Fruit fly (Drosophila melanogaster) whole organism, wandering third instar larva: Measurements from ENCODE around the gene CheB38b.
A peak's percentile ranks its signal among the peaks of the same experiment; 100 is the strongest.

Experiments
- CG32264 ChIP-seq: fragments of 200-800 bp; sonication (Bioruptor generic); optimal IDR thresholded peaks from 2 replicates; lab custom pipeline; 2016; ENCODE audit warnings: missing biosample characterization, missing genetic modification characterization
- CG9705 ChIP-seq: fragments of 200-800 bp; sonication (Bioruptor generic); optimal IDR thresholded peaks from 2 replicates; lab custom pipeline; 2018; ENCODE audit warnings: missing biosample characterization, mild to moderate bottlenecking, missing genetic modification characterization
- CrebA ChIP-seq: fragments of 200-800 bp; sonication (Bioruptor generic); optimal IDR thresholded peaks from 2 replicates; lab custom pipeline; 2016; ENCODE audit warnings: missing biosample characterization, mild to moderate bottlenecking, missing genetic modification characterization, borderline replicate concordance
- Dfd ChIP-seq: fragments of >200 bp; optimal IDR thresholded peaks from 2 replicates; lab custom pipeline; 2017; ENCODE audit warnings: missing biosample characterization, missing genetic modification characterization
- Dif ChIP-seq: fragments of 200-275, 200-300 bp; sonication (Bioruptor generic); optimal IDR thresholded peaks from 2 replicates; lab custom pipeline; 2018; ENCODE audit warnings: missing biosample characterization, missing genetic modification characterization; ENCODE audit not compliant: partially characterized antibody
- HLH106 ChIP-seq: fragments of 200-800 bp; optimal IDR thresholded peaks from 3 replicates; lab custom pipeline; 2019; ENCODE audit warnings: missing biosample characterization, mild to moderate bottlenecking, missing genetic modification characterization, moderate library complexity
- Hnf4 ChIP-seq: fragments of 200-800 bp; sonication (Bioruptor generic); optimal IDR thresholded peaks from 2 replicates; lab custom pipeline; 2016; ENCODE audit warnings: missing biosample characterization, mild to moderate bottlenecking, missing genetic modification characterization
- Hr83 ChIP-seq: fragments of 200-300 bp; sonication (Bioruptor generic); optimal IDR thresholded peaks from 2 replicates; lab custom pipeline; 2016; ENCODE audit warnings: missing biosample characterization, mild to moderate bottlenecking, missing genetic modification characterization, moderate library complexity; ENCODE audit not compliant: poor library complexity, severe bottlenecking
- Mio ChIP-seq: sonication (Bioruptor generic); optimal IDR thresholded peaks from 2 replicates; lab custom pipeline; 2016; ENCODE audit warnings: missing biosample characterization, missing genetic modification characterization
- N ChIP-seq: fragments of >200 bp; optimal IDR thresholded peaks from 2 replicates; lab custom pipeline; 2018; ENCODE audit warnings: missing biosample characterization, missing external identifiers, missing genetic modification characterization
- OdsH ChIP-seq: fragments of 200-800 bp; sonication (Bioruptor generic); optimal IDR thresholded peaks from 2 replicates; lab custom pipeline; 2016; ENCODE audit warnings: missing biosample characterization, mild to moderate bottlenecking, missing genetic modification characterization
- Rel ChIP-seq, 2 experiments: fragments of 200-800 bp; sonication (Bioruptor generic) in 1 of 2; optimal IDR thresholded peaks; 2 replicates in 1 of 2; 3 replicates in 1 of 2; lab custom pipeline; 2016 to 2019; ENCODE audit warnings: mild to moderate bottlenecking in 2 of 2, missing biosample characterization in 2 of 2, missing genetic modification characterization in 2 of 2, moderate library complexity in 1 of 2
- Sp1 ChIP-seq: fragments of 200-800 bp; sonication (Bioruptor generic); optimal IDR thresholded peaks from 3 replicates; lab custom pipeline; 2019; ENCODE audit warnings: missing biosample characterization, mild to moderate bottlenecking, missing genetic modification characterization, moderate library complexity
- dmrt93B ChIP-seq: fragments of 200-800 bp; sonication (Bioruptor generic); optimal IDR thresholded peaks from 2 replicates; lab custom pipeline; 2018; ENCODE audit warnings: missing biosample characterization, mild to moderate bottlenecking, missing genetic modification characterization
- dsf ChIP-seq: sonication (Bioruptor generic); optimal IDR thresholded peaks from 2 replicates; lab custom pipeline; 2016; ENCODE audit warnings: missing biosample characterization, missing genetic modification characterization, borderline replicate concordance
- ey ChIP-seq: fragments of 200-800 bp; sonication (Bioruptor generic); optimal IDR thresholded peaks from 2 replicates; lab custom pipeline; 2016; ENCODE audit warnings: missing biosample characterization, missing genetic modification characterization
- foxo ChIP-seq, 2 experiments: fragments of 200-800 bp; sonication (Bioruptor generic); optimal IDR thresholded peaks; 2 replicates in 1 of 2; 3 replicates in 1 of 2; lab custom pipeline; 2016 to 2017; ENCODE audit warnings: missing biosample characterization in 2 of 2, missing genetic modification characterization in 2 of 2
- fru ChIP-seq: fragments of 200-800 bp; sonication (Bioruptor generic); optimal IDR thresholded peaks from 3 replicates; lab custom pipeline; 2016; ENCODE audit warnings: missing biosample characterization, mild to moderate bottlenecking, missing genetic modification characterization
- h ChIP-seq: fragments of 200-800 bp; sonication (Bioruptor generic); optimal IDR thresholded peaks from 3 replicates; lab custom pipeline; 2016; ENCODE audit warnings: missing biosample characterization, mild to moderate bottlenecking, missing genetic modification characterization
- jim ChIP-seq: fragments of 175-275, 200-325 bp; sonication (Bioruptor generic); optimal IDR thresholded peaks from 2 replicates; lab custom pipeline; 2016; ENCODE audit warnings: missing biosample characterization, mild to moderate bottlenecking, missing genetic modification characterization
- lola ChIP-seq: fragments of >200 bp; optimal IDR thresholded peaks from 2 replicates; lab custom pipeline; 2017; ENCODE audit warnings: missing biosample characterization, missing genetic modification characterization
- pan ChIP-seq: fragments of >200 bp; optimal IDR thresholded peaks from 2 replicates; lab custom pipeline; 2017
- rgr ChIP-seq: fragments of 200-800 bp; sonication (Bioruptor generic); optimal IDR thresholded peaks from 3 replicates; lab custom pipeline; 2016; ENCODE audit warnings: missing biosample characterization, mild to moderate bottlenecking, missing genetic modification characterization
- sage ChIP-seq: fragments of 200-800 bp; sonication (Bioruptor generic); optimal IDR thresholded peaks from 2 replicates; lab custom pipeline; 2016; ENCODE audit warnings: missing biosample characterization, mild to moderate bottlenecking, missing genetic modification characterization
- sv ChIP-seq: fragments of 200-800 bp; sonication (Bioruptor generic); optimal IDR thresholded peaks from 3 replicates; lab custom pipeline; 2016; ENCODE audit warnings: missing biosample characterization, missing genetic modification characterization
- tai ChIP-seq: sonication (Bioruptor generic); optimal IDR thresholded peaks from 2 replicates; lab custom pipeline; 2016; ENCODE audit warnings: missing biosample characterization, missing genetic modification characterization
- usp ChIP-seq: fragments of >200 bp; optimal IDR thresholded peaks from 2 replicates; lab custom pipeline; 2017; ENCODE audit warnings: missing biosample characterization, missing genetic modification characterization
- woc ChIP-seq: sonication (Bioruptor generic); optimal IDR thresholded peaks from 2 replicates; lab custom pipeline; 2016; ENCODE audit warnings: missing biosample characterization, mild to moderate bottlenecking, missing genetic modification characterization

Gene CheB38b

DNA sequence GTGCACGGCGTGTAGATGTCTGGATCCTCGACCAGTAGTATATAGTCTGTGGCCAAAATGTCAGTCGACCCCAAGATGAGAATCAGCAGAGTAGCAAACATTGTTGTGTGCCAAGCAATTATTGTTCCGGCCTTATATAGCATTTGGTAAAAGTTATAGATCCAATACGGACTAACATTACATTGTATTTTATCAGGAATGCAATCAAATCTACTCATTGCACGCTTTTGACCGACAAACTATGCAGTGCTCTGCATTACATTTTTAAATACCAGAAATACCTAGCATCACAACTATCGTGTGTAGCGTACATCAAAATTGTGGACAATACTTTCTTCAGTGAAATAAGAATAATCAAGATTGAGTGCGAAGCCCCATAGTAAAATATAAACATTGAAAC is 3.7 kb upstream of the CheB38b start, which contains the start of gene CheB38c:
TSS of gene CheB38c (minus strand) at position 101 of the 400 bp plus-strand sequence.
- TF ChIP-seq N = no peak
- no peak for TF ChIP-seq pan
- no peak for TF ChIP-seq sv (GFP tag; lab: Kevin White, UChicago)
- TF ChIP-seq Rel (GFP tag; optimal IDR thresholded peaks at IDR 0.05; lab: Kevin White, UChicago) = no peak
- no peak for TF ChIP-seq Rel (tag; optimal IDR thresholded peaks at IDR 0.05; lab: Kevin White, UChicago)
- no peak for TF ChIP-seq CG32264 (GFP tag; lab: Kevin White, UChicago)
- TF ChIP-seq Hnf4 (GFP tag; lab: Kevin White, UChicago) = no peak
- no peak for TF ChIP-seq CrebA (GFP tag; lab: Kevin White, UChicago)
- no peak for TF ChIP-seq rgr
- no peak for TF ChIP-seq Dif (GFP tag; lab: Kevin White, UChicago)
- no peak for TF ChIP-seq fru (GFP tag; lab: Kevin White, UChicago)
- no peak for TF ChIP-seq CG9705 (GFP tag; lab: Kevin White, UChicago)
- no peak for TF ChIP-seq HLH106 (tag; lab: Kevin White, UChicago)
- TF ChIP-seq dsf (GFP tag; lab: Kevin White, UChicago) = no peak
- TF ChIP-seq Hr83 (GFP tag; lab: Kevin White, UChicago) = no peak
- no peak for TF ChIP-seq lola (GFP tag; lab: Kevin White, UChicago)
- TF ChIP-seq ey = no peak
- no peak for TF ChIP-seq woc
- TF ChIP-seq sage (GFP tag; lab: Kevin White, UChicago) = no peak

DNA sequence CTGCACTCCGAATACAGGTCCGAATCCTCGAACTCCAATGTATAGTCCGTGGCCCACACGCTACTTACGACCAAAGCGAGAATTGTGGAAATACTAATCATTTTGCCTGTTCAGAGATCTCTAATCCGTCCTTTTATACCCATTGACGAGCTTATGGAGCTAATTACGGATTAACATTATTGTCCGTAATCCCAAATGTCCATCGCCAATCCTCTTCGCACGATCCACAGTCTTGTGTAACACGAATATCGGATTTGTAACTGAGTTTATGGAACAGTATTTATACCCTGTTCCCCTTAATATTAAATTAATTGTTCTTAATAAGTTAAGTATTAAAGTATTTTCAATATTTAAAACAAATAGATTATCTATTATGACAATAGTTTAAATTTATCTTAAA is 1.4 kb upstream of the CheB38b start, which contains the start of gene CheB38a:
TSS of gene CheB38a (minus strand) at position 101 of the 400 bp plus-strand sequence.
- TF ChIP-seq CG32264 (GFP tag; lab: Kevin White, UChicago) (no peak), dmrt93B (GFP tag; lab: Kevin White, UChicago) (no peak), Hr83 (GFP tag; lab: Kevin White, UChicago) (no peak), h (no peak), lola (GFP tag; lab: Kevin White, UChicago) (no peak), pan (no peak), sv (GFP tag; lab: Kevin White, UChicago) (no peak), dsf (GFP tag; lab: Kevin White, UChicago) (no peak), woc (no peak), Sp1 (no peak), ey (no peak), rgr (no peak)

DNA sequence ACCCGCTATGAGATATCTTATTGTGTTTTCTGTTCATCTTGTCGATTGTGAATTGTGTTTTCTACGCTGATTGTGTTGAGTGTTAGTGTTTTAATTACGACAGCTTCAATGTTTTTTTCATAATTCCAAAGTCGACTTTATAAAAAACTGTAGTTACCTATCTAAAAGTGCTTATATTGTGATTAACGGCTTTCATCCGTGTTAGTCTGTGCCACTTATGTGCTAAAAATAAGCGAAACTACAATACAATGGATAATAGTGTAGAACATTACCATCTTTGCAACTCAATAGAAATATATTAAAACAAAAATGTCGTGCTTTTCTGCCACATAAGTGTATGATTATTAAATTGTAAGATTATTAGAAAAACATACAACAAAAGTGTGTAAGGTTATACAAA is 930 bp downstream of the CheB38b start, which contains the start of gene CG33322:
TSS of gene CG33322 (minus strand) at position 101 of the 400 bp plus-strand sequence.
- TF ChIP-seq Rel (GFP tag; optimal IDR thresholded peaks at IDR 0.05; lab: Kevin White, UChicago) (no peak), Rel (tag; optimal IDR thresholded peaks at IDR 0.05; lab: Kevin White, UChicago) (no peak), Mio (GFP tag; lab: Kevin White, UChicago) (no peak), OdsH (GFP tag; lab: Kevin White, UChicago) (no peak), Hnf4 (GFP tag; lab: Kevin White, UChicago) (no peak), CG32264 (GFP tag; lab: Kevin White, UChicago) (no peak), lola (GFP tag; lab: Kevin White, UChicago) (no peak), jim (GFP tag; lab: Kevin White, UChicago) (no peak), N (no peak)

DNA sequence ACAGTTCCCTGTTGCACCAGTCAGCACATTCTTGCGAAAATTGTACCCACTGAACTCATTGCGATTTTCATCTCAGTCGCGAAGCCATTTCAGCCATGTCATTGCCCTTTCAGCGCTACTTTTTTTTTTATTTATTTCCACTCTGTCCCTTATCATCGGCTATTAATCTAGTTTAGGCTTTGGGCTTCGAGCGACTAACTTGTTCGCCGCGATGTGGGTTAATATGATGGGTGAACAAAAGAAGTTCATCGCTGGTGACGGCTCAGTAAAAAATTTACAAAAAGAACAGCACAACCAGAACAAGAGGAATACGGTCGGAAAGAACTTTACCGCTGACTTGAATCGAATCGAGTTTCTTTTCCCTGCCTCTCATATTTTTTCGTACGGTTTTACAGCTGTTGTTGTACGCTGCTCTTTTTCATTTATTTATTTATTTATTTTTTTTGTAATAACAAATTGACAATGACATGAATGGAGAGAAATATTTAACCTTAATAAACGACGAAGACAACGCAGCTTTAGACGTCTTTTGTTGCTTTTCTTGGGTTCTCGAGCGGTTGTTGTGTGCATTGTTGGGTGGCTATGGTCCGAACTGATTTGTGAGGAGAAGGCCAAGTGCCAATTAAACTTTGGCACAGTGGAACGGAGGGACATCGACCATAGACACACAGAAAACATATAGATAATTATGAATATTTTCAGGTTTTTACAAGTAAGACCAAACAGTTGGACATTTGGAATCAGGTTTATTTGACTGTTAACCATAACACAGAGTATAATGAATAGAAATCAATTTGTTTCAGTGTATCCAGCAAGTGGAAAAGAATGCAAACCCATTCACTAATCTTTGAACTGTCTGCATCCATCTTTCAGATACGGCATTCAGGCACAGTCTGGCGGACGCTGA is 4.5 kb downstream of the CheB38b start:
- TF ChIP-seq fru (GFP tag; lab: Kevin White, UChicago) (no peak), tai (GFP tag; lab: Kevin White, UChicago) (no peak), Dfd (GFP tag; lab: Kevin White, UChicago) (no peak), usp (GFP tag; lab: Kevin White, UChicago) (no peak), Hnf4 (GFP tag; lab: Kevin White, UChicago) (no peak), pan (no peak), woc (no peak), sv (GFP tag; lab: Kevin White, UChicago) (no peak)
- TF ChIP-seq, all 38 proteins: peak for 0

DNA sequence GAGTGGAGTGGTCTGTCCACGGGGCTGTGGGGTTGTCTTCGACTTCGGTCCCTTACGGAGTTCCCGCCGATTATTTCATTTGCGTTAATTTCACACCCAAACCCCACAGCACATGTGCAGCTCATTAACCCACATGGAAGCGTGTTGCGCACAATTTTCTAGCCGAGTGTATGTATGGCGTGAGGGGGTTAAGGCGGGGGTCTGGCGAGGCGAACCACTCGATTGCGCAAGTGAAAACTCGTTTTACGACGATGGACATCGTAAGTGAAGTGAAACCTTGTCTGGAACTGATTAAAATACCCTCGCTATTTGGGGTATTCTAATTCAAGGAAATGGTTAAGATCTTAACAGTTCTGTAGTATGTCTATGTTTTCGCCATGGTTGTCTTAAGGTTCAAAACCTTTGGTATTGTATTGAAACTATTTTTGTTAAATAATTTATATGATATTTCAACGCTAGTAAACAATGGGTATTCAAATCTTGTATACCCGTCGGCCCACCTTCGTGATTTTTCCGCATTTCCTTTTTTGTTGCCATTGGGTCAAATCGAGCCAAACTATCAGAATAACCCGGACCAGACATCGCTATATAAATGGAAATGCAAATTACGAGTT is 5.9 kb downstream of the CheB38b start:
- TF ChIP-seq rgr (no peak), foxo (GFP tag; optimal IDR thresholded peaks at IDR 0.05; lab: Kevin White, UChicago) (no peak), sv (GFP tag; lab: Kevin White, UChicago) (peak; percentile 10)
